Fruit fly (Drosophila melanogaster): ENCODE data around the gene bard.
A peak's percentile ranks its signal among the peaks of the same experiment; 100 is the strongest.

bard gene

dm6 chr3R:18078060-18078459, 2.8 kb upstream of the bard start:
- TF ChIP-seq Asciz (GFP tag; optimal IDR thresholded peaks at IDR 0.05): no peak
- no peak for TF ChIP-seq CG9215 (GFP tag; IDR thresholded peaks at IDR 0.05)
- no peak for TF ChIP-seq repo (GFP tag; optimal IDR thresholded peaks at IDR 0.05)
- TF ChIP-seq gcm (GFP tag; optimal IDR thresholded peaks at IDR 0.05): no peak
- no peak for TF ChIP-seq CG12744 (GFP tag; optimal IDR thresholded peaks at IDR 0.05)
- no peak for TF ChIP-seq Dip3 (GFP tag; optimal IDR thresholded peaks at IDR 0.05)
- no peak for TF ChIP-seq wor (GFP tag; IDR thresholded peaks at IDR 0.05)
- TF ChIP-seq CG12391 (tag; optimal IDR thresholded peaks at IDR 0.05): no peak
- TF ChIP-seq hb (GFP tag; IDR thresholded peaks at IDR 0.05; ENCODE audit: partially characterized antibody): no peak
- TF ChIP-seq Hsf (GFP tag; optimal IDR thresholded peaks at IDR 0.05): no peak
- TF ChIP-seq insv (GFP tag; optimal IDR thresholded peaks at IDR 0.05): no peak
- no peak for TF ChIP-seq CG2678 (tag; optimal IDR thresholded peaks at IDR 0.05)
- no peak for TF ChIP-seq Hr39 (optimal IDR thresholded peaks at IDR 0.05)
- TF ChIP-seq cad (GFP tag; optimal IDR thresholded peaks at IDR 0.05): no peak
- no peak for TF ChIP-seq her (GFP tag; optimal IDR thresholded peaks at IDR 0.05)
- no peak for TF ChIP-seq sisA (GFP tag; IDR thresholded peaks at IDR 0.05)

DNA sequence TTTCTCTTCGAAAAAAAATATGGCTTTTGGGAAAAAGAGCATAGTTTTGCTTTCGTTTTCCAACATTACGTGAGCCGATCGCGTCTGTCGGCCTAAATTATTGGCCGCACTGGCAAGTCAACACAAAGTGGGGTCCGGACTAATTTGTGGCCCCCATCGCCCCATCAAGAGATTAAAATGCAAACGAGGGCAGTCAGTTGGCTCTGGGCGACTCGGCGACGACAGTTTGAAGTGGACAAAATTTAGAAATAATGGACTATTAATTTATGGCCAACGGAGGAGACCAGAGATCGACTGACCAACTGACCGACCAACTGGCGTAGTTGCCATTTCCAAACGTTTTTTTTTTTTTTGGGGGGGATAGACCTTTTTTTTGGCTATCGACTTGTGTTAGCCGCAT, 2.4 kb downstream of the bard start:
- no peak for TF ChIP-seq CG18262 (tag; optimal IDR thresholded peaks at IDR 0.05)
- TF ChIP-seq abd-A (tag; optimal IDR thresholded peaks at IDR 0.05): peak; percentile 55
- TF ChIP-seq Sox102F (GFP tag; optimal IDR thresholded peaks at IDR 0.05): no peak
- peak; percentile 50; the same call in 1 of the 2 replicates for TF ChIP-seq vvl (GFP tag; IDR thresholded peaks at IDR 0.05)
- peak; percentile 26; the same call in 1 of the 2 replicates for TF ChIP-seq Awh (GFP tag; IDR thresholded peaks at IDR 0.05)

DNA sequence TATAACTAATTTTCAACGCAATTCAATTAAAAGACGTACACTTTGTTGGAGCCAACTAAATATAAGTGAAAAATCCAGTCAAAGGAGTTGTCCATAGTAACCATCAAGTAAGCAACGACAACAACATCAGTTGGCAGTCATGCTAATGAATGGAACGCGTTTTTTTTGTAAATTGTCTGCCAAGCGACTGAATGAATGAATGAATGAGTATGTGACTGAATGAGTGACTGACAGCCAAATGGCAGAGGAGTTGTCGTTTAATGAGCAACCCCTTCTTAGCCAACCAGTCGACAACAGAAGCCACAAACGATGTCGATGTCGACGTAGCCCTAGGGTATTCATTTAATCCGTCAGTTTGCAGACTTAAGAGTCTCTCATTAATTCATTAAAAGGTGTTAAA, 7.4 kb downstream of the bard start:
- TF ChIP-seq CG8281 (tag; optimal IDR thresholded peaks at IDR 0.05) (peak; percentile 93), unc-4 (GFP tag; IDR thresholded peaks at IDR 0.05; ENCODE audit: partially characterized antibody) (no peak)

dm6 chr3R:18089448-18089847, 8.6 kb downstream of the bard start:
- TF ChIP-seq trem (tag; optimal IDR thresholded peaks at IDR 0.05) (no peak), CG12104 (GFP tag; optimal IDR thresholded peaks at IDR 0.05) (no peak), CG10565 (GFP tag; optimal IDR thresholded peaks at IDR 0.05) (no peak), GATAe (GFP tag; conservative IDR thresholded peaks at IDR 0.05) (no peak), CG4854 (GFP tag; optimal IDR thresholded peaks at IDR 0.05) (no peak), en (GFP tag; optimal IDR thresholded peaks at IDR 0.05) (no peak), pnt (GFP tag; optimal IDR thresholded peaks at IDR 0.05) (no peak), run (tag; optimal IDR thresholded peaks at IDR 0.05) (no peak), CG1529 (GFP tag; optimal IDR thresholded peaks at IDR 0.05) (no peak), cg (GFP tag; optimal IDR thresholded peaks at IDR 0.05) (peak; percentile 39), CG15073 (GFP tag; optimal IDR thresholded peaks at IDR 0.05) (no peak), sr (GFP tag; IDR thresholded peaks at IDR 0.05) (peak; percentile 97), Fer1 (GFP tag; optimal IDR thresholded peaks at IDR 0.05) (no peak), CG17568 (GFP tag; optimal IDR thresholded peaks at IDR 0.05) (no peak)

All from whole organism, embryonic.